Worm (Caenorhabditis elegans) whole organism, early embryonic: ENCODE data around the gene crh-2.

Source experiments
- B0310.2 ChIP-seq: sonication (generic microtip); optimal IDR thresholded peaks from 2 replicates; lab custom pipeline; 2016; ENCODE audit warnings: mild to moderate bottlenecking, missing genetic modification characterization, missing compliant biosample characterization
- F13C5.2 ChIP-seq: sonication (generic microtip); optimal IDR thresholded peaks from 2 replicates; lab custom pipeline; 2017; ENCODE audit warnings: mild to moderate bottlenecking, missing genetic modification characterization, inconsistent platforms, missing compliant biosample characterization
- aly-1 ChIP-seq: sonication (generic microtip); optimal IDR thresholded peaks from 2 replicates; lab custom pipeline; 2016; ENCODE audit warnings: missing genetic modification characterization, missing compliant biosample characterization
- ama-1 ChIP-seq: fragments of 150-350 bp; optimal IDR thresholded peaks from 2 replicates; lab custom pipeline; 2014
- ceh-13 ChIP-seq: fragments of 200-800 bp; sonication (Bioruptor generic); optimal IDR thresholded peaks from 2 replicates; lab custom pipeline; 2018; ENCODE audit warnings: mild to moderate bottlenecking, missing genetic modification characterization, missing compliant biosample characterization
- ceh-36 ChIP-seq: sonication (generic microtip); optimal IDR thresholded peaks from 2 replicates; lab custom pipeline; 2016; ENCODE audit warnings: missing genetic modification characterization, inconsistent platforms, missing compliant biosample characterization
- ets-7 ChIP-seq: sonication (generic microtip); optimal IDR thresholded peaks from 2 replicates; lab custom pipeline; 2016; ENCODE audit warnings: missing genotype, missing genetic modification characterization, missing compliant biosample characterization
- flt-1 ChIP-seq: fragments of 200-800 bp; sonication (Bioruptor generic); IDR thresholded peaks from 2 replicates; pipeline ENCODE4 v1.3.6; 2022; ENCODE audit warnings: missing genetic modification characterization, missing compliant biosample characterization
- hmbx-1 ChIP-seq: sonication (generic microtip); optimal IDR thresholded peaks from 2 replicates; lab custom pipeline; 2016; ENCODE audit warnings: mild to moderate bottlenecking, missing genetic modification characterization, missing compliant biosample characterization
- hmg-4 ChIP-seq: fragments of 200-800 bp; sonication (Bioruptor generic); optimal IDR thresholded peaks from 2 replicates; lab custom pipeline; 2018; ENCODE audit warnings: mild to moderate bottlenecking, missing genetic modification characterization, missing compliant biosample characterization
- hnd-1 ChIP-seq: sonication (generic microtip); optimal IDR thresholded peaks from 2 replicates; lab custom pipeline; 2016; ENCODE audit warnings: missing genetic modification characterization, missing compliant biosample characterization
- pes-1 ChIP-seq: fragments of 200-800 bp; sonication (Bioruptor generic); IDR thresholded peaks from 2 replicates; pipeline ENCODE4 v1.3.6; 2022; ENCODE audit warnings: missing genetic modification reagents, missing genetic modification characterization, missing compliant biosample characterization
- scrt-1 ChIP-seq: fragments of 200-800 bp; sonication (Bioruptor generic); IDR thresholded peaks from 2 replicates; pipeline ENCODE4 v1.3.6; 2022; ENCODE audit warnings: missing genetic modification characterization, missing compliant biosample characterization
- sea-1 ChIP-seq: fragments of 200-800 bp; sonication (Bioruptor generic); conservative IDR thresholded peaks from 2 replicates; pipeline ENCODE4 v1.3.6; 2022; ENCODE audit warnings: missing genetic modification characterization, missing compliant biosample characterization
- tbx-11 ChIP-seq: fragments of 200-800 bp; sonication (Bioruptor generic); IDR thresholded peaks from 2 replicates; pipeline ENCODE4 v1.3.6; 2022; ENCODE audit warnings: missing genetic modification characterization, missing compliant biosample characterization
- tbx-37 ChIP-seq: fragments of 200-800 bp; sonication (Bioruptor generic); conservative IDR thresholded peaks from 2 replicates; pipeline ENCODE4 v1.3.6; 2022; ENCODE audit warnings: missing genetic modification reagents, missing genetic modification characterization, missing compliant biosample characterization
- tra-4 ChIP-seq: sonication (generic microtip); optimal IDR thresholded peaks from 2 replicates; lab custom pipeline; 2017; ENCODE audit warnings: missing genetic modification characterization, missing compliant biosample characterization

crh-2 gene

DNA sequence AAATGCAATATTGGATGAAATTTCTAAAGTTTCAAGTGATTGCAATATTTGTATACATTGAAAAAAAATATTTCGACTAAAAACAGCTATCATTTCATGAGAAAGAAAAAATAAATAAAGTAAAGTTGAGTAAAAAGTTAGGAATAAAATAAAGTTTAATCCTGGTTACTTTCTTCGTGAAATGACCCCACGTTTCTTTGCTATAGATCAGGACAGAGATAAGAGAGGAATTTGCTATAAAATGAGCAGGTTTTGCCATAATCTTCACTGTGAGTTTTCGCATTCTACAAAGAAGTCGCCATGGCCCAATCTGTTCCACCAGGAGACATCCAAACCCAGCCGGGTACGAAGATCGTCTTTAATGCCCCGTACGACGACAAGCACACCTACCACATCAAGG, 6.7 kb upstream of the crh-2 start, which contains the start of gene msp-49:
TSS of gene msp-49 (plus strand) at position 301 of the 400 bp plus-strand sequence.
- no peak for TF ChIP-seq B0310.2
- TF ChIP-seq ets-7 (tag; lab: Kevin White, UChicago) = no peak
- no peak for TF ChIP-seq pes-1 (GFP tag; lab: Robert Waterston, UW)
- no peak for TF ChIP-seq flt-1 (GFP tag; lab: Robert Waterston, UW)
- no peak for TF ChIP-seq tbx-37 (GFP tag; lab: Robert Waterston, UW)
- no peak for TF ChIP-seq tbx-11 (GFP tag; lab: Robert Waterston, UW)
- TF ChIP-seq tra-4 (tag; lab: Kevin White, UChicago) = no peak
- no peak for TF ChIP-seq ama-1 (lab: Kevin White, UChicago)
- no peak for TF ChIP-seq hmbx-1 (tag; lab: Kevin White, UChicago)
- TF ChIP-seq F13C5.2 (tag; lab: Kevin White, UChicago) = no peak
- no peak for TF ChIP-seq hnd-1 (tag; lab: Kevin White, UChicago)
- TF ChIP-seq sea-1 (GFP tag; lab: Robert Waterston, UW) = no peak
- TF ChIP-seq scrt-1 = no peak
- TF ChIP-seq hmg-4 (GFP tag; lab: Kevin White, UChicago) = no peak
- TF ChIP-seq ceh-13 (GFP tag; lab: Kevin White, UChicago) = no peak
- no peak for TF ChIP-seq aly-1 (tag; lab: Kevin White, UChicago)
- no peak for TF ChIP-seq ceh-36 (tag; lab: Kevin White, UChicago)

DNA sequence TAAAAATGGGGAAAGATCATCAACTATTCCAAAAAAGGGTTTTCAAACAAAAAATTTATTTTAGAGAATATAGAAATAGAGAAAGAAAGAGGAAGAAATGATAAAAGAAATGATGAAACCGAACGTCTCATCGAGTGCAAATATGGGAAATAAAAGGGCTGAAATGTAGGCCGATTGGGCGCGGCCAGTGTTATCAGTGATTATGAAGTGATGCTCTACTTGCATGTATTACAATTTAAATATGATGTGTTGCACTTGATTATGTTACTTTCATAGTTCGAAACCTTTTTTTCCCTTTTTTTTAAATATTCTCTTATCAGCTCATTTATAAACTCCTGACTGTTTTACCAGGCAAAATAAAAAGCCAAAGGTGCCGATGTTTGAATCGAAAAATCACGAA, 4.4 kb upstream of the crh-2 start:
- TF ChIP-seq hmg-4 (GFP tag; lab: Kevin White, UChicago) = no peak
- TF ChIP-seq pes-1 (GFP tag; lab: Robert Waterston, UW) = no peak
- TF ChIP-seq hmbx-1 (tag; lab: Kevin White, UChicago) = no peak
- TF ChIP-seq hnd-1 (tag; lab: Kevin White, UChicago) = no peak
- no peak for TF ChIP-seq F13C5.2 (tag; lab: Kevin White, UChicago)
- no peak for TF ChIP-seq aly-1 (tag; lab: Kevin White, UChicago)
- TF ChIP-seq sea-1 (GFP tag; lab: Robert Waterston, UW) = no peak
- no peak for TF ChIP-seq scrt-1
- TF ChIP-seq tbx-37 (GFP tag; lab: Robert Waterston, UW) = no peak
- TF ChIP-seq ama-1 (lab: Kevin White, UChicago) = no peak
- TF ChIP-seq tra-4 (tag; lab: Kevin White, UChicago) = no peak
- no peak for TF ChIP-seq flt-1 (GFP tag; lab: Robert Waterston, UW)
- TF ChIP-seq tbx-11 (GFP tag; lab: Robert Waterston, UW) = no peak

DNA sequence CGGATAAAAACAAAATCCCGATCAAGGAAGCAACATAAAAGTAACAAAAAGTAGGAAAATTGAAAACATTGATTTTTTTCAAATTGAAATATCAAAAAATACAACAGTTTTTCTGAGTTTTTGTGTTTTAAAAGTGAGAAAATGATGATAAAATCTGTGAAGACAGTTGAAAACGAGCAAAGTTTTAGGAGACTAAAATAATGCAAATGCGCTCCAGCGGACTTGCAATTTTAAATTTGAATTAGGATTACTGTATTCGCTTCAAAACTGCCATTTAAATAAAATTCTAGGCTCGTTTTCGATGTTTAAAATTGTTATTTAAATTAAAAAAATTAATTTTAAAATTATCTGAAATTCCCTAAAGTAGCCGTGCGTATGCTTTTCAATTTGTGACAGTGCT, 565 bp upstream of the crh-2 start:
- TF ChIP-seq tbx-37 (GFP tag; lab: Robert Waterston, UW) (no peak), hmbx-1 (tag; lab: Kevin White, UChicago) (no peak), ceh-36 (tag; lab: Kevin White, UChicago) (no peak), F13C5.2 (tag; lab: Kevin White, UChicago) (no peak)

DNA sequence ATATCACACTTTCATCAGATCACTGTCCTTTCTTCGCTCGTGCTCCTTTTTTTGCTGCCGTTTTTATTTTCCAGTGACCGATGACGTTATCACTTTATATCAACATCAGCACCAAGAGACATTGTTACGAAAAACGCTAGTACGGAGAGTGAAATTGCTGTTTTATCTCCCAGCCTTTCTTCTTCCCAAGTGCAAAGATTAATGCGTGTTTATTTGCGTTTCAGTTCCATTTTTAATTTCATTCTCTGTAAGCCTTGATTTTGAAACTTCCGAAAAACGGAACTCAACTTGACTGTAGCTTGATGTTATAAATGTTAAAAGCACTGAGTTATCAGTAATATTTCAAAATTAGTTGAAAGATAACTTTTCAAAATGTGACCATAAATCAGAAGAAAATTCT, 499 bp downstream of the crh-2 start:
- TF ChIP-seq pes-1 (GFP tag; lab: Robert Waterston, UW) (no peak), B0310.2 (no peak), F13C5.2 (tag; lab: Kevin White, UChicago) (no peak), aly-1 (tag; lab: Kevin White, UChicago) (no peak), ets-7 (tag; lab: Kevin White, UChicago) (no peak), scrt-1 (no peak), ceh-13 (GFP tag; lab: Kevin White, UChicago) (no peak), tbx-11 (GFP tag; lab: Robert Waterston, UW) (no peak), flt-1 (GFP tag; lab: Robert Waterston, UW) (no peak), hmg-4 (GFP tag; lab: Kevin White, UChicago) (no peak), hnd-1 (tag; lab: Kevin White, UChicago) (no peak), hmbx-1 (tag; lab: Kevin White, UChicago) (no peak), ama-1 (lab: Kevin White, UChicago) (no peak), ceh-36 (tag; lab: Kevin White, UChicago) (no peak), sea-1 (GFP tag; lab: Robert Waterston, UW) (no peak), tbx-37 (GFP tag; lab: Robert Waterston, UW) (no peak), tra-4 (tag; lab: Kevin White, UChicago) (no peak)

DNA sequence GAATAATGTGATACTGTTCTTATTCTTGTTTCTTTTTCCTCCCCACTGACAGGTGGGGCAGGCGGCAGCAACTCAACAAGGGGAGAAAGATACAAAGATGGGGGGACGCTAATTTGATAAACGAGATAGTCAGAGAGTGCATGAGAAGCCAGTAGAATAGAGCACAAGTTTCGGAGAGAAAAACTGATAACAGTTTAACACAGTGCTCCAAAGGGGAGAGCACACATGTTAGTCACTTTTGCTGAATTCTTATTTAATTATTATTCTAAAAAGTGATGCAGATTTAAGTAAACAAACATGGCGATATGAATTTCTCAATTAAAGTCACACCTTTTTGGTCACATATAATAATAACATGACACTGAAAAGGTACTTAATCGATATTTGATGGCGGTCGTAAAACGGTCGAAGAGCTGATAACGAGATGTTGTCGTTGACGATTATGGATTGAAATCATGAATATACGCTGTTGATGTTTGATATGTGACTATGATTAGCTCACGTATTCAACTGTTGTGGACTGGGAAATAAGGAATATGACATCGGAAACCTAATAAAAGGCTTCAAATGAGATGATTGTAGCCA, 1.3 kb downstream of the crh-2 start:
- no peak for TF ChIP-seq tbx-37 (GFP tag; lab: Robert Waterston, UW)
- no peak for TF ChIP-seq sea-1 (GFP tag; lab: Robert Waterston, UW)
- TF ChIP-seq scrt-1 = no peak
- no peak for TF ChIP-seq tbx-11 (GFP tag; lab: Robert Waterston, UW)

DNA sequence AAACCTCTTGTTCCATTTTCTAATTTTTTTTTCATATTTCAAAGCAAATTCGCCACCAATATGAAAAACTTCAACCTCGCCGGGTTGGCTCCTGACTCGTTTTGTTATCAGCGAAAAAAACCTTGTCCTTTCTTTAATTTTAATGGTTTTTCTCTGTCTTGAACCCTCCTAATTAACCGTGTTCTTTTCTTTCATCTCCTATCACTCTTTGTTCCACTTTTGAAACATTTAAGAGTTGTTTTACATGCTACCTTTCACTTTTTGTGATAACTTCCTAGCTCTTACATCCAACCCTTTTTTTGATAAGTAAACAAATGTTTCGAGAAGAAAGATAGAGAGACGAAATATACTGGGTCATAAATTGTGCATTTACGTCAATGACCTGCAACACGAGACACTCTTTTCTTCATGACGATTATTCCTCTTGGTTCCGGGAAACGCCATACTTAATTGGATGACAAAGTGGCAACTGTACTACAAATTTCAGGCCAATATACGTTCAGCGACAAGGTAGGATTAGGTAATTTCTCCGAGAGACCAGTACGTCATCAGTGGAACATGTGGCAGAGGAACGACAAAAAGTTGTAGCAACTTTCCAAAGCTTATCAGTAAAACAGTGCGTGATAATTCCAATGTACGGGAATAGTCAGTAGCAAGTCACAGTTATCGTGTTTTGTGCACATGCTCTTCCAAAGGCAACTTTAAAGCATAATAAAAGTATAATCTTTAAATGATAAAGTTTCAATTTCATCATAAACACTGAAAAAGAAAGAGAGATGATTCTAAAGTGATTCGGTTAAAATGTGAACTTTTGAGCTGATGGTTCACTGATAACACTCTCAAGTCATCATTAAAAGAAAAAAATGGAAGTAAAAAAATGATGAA, 2.5 kb downstream of the crh-2 start:
- TF ChIP-seq hnd-1 (tag; lab: Kevin White, UChicago) (no peak), F13C5.2 (tag; lab: Kevin White, UChicago) (no peak), sea-1 (GFP tag; lab: Robert Waterston, UW) (no peak)

DNA sequence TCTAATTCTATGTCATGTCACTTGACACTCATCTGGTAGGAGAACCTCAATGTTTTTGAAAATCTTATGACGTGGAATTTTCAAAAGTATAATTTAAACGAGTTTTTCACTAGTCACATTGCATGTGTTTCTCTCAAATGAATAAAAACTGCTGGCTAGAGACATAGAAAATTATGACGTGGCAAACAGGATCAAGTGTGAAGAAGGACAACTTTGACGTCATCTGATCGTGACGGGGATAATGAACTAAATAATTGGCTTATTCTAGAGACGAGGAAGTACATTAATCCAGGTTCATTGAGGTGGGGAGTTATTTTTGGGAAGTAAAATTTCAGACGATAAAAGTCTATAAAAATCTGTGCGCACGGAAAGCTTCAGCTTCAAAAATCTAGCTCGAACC, 4.2 kb downstream of the crh-2 start:
- no peak for TF ChIP-seq hnd-1 (tag; lab: Kevin White, UChicago)
- no peak for TF ChIP-seq flt-1 (GFP tag; lab: Robert Waterston, UW)
- TF ChIP-seq ceh-36 (tag; lab: Kevin White, UChicago) = no peak
- TF ChIP-seq tra-4 (tag; lab: Kevin White, UChicago) = no peak
- no peak for TF ChIP-seq tbx-11 (GFP tag; lab: Robert Waterston, UW)
- no peak for TF ChIP-seq ama-1 (lab: Kevin White, UChicago)
- TF ChIP-seq scrt-1 = no peak
- TF ChIP-seq F13C5.2 (tag; lab: Kevin White, UChicago) = no peak
- no peak for TF ChIP-seq tbx-37 (GFP tag; lab: Robert Waterston, UW)
- TF ChIP-seq sea-1 (GFP tag; lab: Robert Waterston, UW) = no peak
- TF ChIP-seq hmbx-1 (tag; lab: Kevin White, UChicago) = no peak
- no peak for TF ChIP-seq B0310.2
- no peak for TF ChIP-seq aly-1 (tag; lab: Kevin White, UChicago)
- no peak for TF ChIP-seq hmg-4 (GFP tag; lab: Kevin White, UChicago)
